Worm (Caenorhabditis elegans) whole organism, L4 larva: ENCODE measurements around the gene C09G9.3.

Source experiments
- aly-2 ChIP-seq: sonication (generic microtip); optimal IDR thresholded peaks from 2 replicates; lab custom pipeline; 2018; ENCODE audit warnings: missing biosample characterization, missing genetic modification characterization
- ama-1 ChIP-seq: fragments of 150-350 bp; optimal IDR thresholded peaks from 2 replicates; lab custom pipeline; 2014; ENCODE audit warnings: inconsistent platforms, mixed read lengths
- arid-1 ChIP-seq: fragments of 200-800 bp; sonication (Bioruptor generic); conservative IDR thresholded peaks from 2 replicates; pipeline ENCODE4 v1.3.6; 2022; ENCODE audit warnings: missing genetic modification reagents, missing genetic modification characterization, missing compliant biosample characterization
- ceh-20 ChIP-seq: fragments of 200-800 bp; sonication (Bioruptor generic); IDR thresholded peaks from 2 replicates; pipeline ENCODE4 v1.3.6; 2022; ENCODE audit warnings: missing genetic modification reagents, missing genetic modification characterization, missing compliant biosample characterization
- daf-12 ChIP-seq: fragments of 150-350 bp; optimal IDR thresholded peaks from 2 replicates; lab custom pipeline; 2014; ENCODE audit warnings: missing biosample characterization, missing genetic modification reagents, missing genetic modification characterization
- daf-8 ChIP-seq: fragments of 200-800 bp; sonication (Bioruptor generic); IDR thresholded peaks from 2 replicates; pipeline ENCODE4 v1.3.6; 2022; ENCODE audit warnings: missing genetic modification characterization, missing compliant biosample characterization
- lsy-2 ChIP-seq, 2 experiments: fragments of 150-350 bp in 1 of 2; sonication (generic microtip) in 1 of 2; optimal IDR thresholded peaks; 2 replicates each; lab custom pipeline; 2014 to 2017; ENCODE audit warnings: missing biosample characterization in 2 of 2, missing genetic modification characterization in 2 of 2
- mdl-1 ChIP-seq, 2 experiments: fragments of 150-350 bp in 1 of 2; sonication (generic microtip) in 1 of 2; optimal IDR thresholded peaks; 2 replicates each; lab custom pipeline; 2014 to 2017; ENCODE audit warnings: missing biosample characterization in 2 of 2, missing genetic modification characterization in 2 of 2
- skn-1 ChIP-seq: fragments of 150-350 bp; optimal IDR thresholded peaks from 2 replicates; lab custom pipeline; 2014; ENCODE audit warnings: missing biosample characterization, missing genetic modification characterization
- unc-62 ChIP-seq, 3 experiments: fragments of 150-350 bp in 1 of 3; sonication (generic microtip); optimal IDR thresholded peaks in 2 of 3; peaks in 1 of 3; 1 replicate in 1 of 3; 2 replicates in 2 of 3; lab custom pipeline; 2014 to 2017; ENCODE audit warnings: missing biosample characterization in 3 of 3, missing genetic modification characterization in 3 of 3, missing genetic modification reagents in 3 of 3, missing genotype in 1 of 3
- ztf-11 ChIP-seq: fragments of 150-350 bp; optimal IDR thresholded peaks from 2 replicates; lab custom pipeline; 2014; ENCODE audit warnings: missing biosample characterization, missing genetic modification characterization

- no peak for TF ChIP-seq skn-1 (tag; lab: Kevin White, UChicago)
- no peak for TF ChIP-seq mdl-1 (tag; optimal IDR thresholded peaks at IDR 0.05; lab: Kevin White, UChicago)
- TF ChIP-seq ztf-11 (tag; lab: Kevin White, UChicago): no peak
- TF ChIP-seq daf-12 (tag; lab: Kevin White, UChicago): no peak
- no peak for TF ChIP-seq arid-1 (GFP tag; lab: Robert Waterston, UW)
- TF ChIP-seq aly-2 (tag; lab: Kevin White, UChicago): no peak
- peak in 1 of 2 experiments; percentile 98 for TF ChIP-seq unc-62 (GFP tag; optimal IDR thresholded peaks at IDR 0.05 in 1 of 2; lab: Kevin White, UChicago)
- TF ChIP-seq unc-62 (tag; optimal IDR thresholded peaks at IDR 0.05; lab: Kevin White, UChicago): no peak
- TF ChIP-seq daf-8 (GFP tag; lab: Robert Waterston, UW): no peak
- TF ChIP-seq ceh-20: no peak
- no peak for TF ChIP-seq ama-1 (lab: Kevin White, UChicago)
- TF ChIP-seq lsy-2 (tag; optimal IDR thresholded peaks at IDR 0.05; lab: Kevin White, UChicago): no peak
These were observed 8.2 kb downstream of the C09G9.3 start for ce11 chrIV:8864672-8865071.
